Fruit fly (Drosophila melanogaster) whole organism, embryonic: Measurements from ENCODE around the gene Dph5.

Experiments used
- Abd-B ChIP-seq: fragments of 200-800 bp; sonication (Bioruptor generic); optimal IDR thresholded peaks from 2 replicates; lab custom pipeline; 2018; ENCODE audit warnings: missing biosample characterization, mild to moderate bottlenecking, missing genetic modification characterization, moderate library complexity
- CG1024 ChIP-seq: fragments of 200-800 bp; sonication (Bioruptor generic); IDR thresholded peaks from 2 replicates; pipeline ENCODE4 v1.3.6; 2022; ENCODE audit warnings: missing biosample characterization, missing genetic modification characterization
- CG10462 ChIP-seq: fragments of 200-800 bp; sonication (Bioruptor generic); optimal IDR thresholded peaks from 2 replicates; lab custom pipeline; 2016; ENCODE audit warnings: missing biosample characterization, missing genetic modification characterization
- CG10979 ChIP-seq: fragments of 200-800 bp; sonication (Bioruptor generic); optimal IDR thresholded peaks from 2 replicates; lab custom pipeline; 2018; ENCODE audit warnings: missing biosample characterization, mild to moderate bottlenecking, missing genetic modification characterization, moderate library complexity
- CG11398 ChIP-seq: fragments of 200-800 bp; sonication (Bioruptor generic); optimal IDR thresholded peaks from 2 replicates; lab custom pipeline; 2016; ENCODE audit warnings: missing biosample characterization, missing genetic modification characterization
- CG12219 ChIP-seq: fragments of 200-800 bp; sonication (Bioruptor generic); optimal IDR thresholded peaks from 3 replicates; lab custom pipeline; 2018; ENCODE audit warnings: missing biosample characterization, mild to moderate bottlenecking, missing genetic modification characterization
- CG12659 ChIP-seq: fragments of 200-800 bp; sonication (Bioruptor generic); optimal IDR thresholded peaks from 3 replicates; lab custom pipeline; 2017; ENCODE audit warnings: mild to moderate bottlenecking, missing biosample characterization, missing genetic modification reagents, missing genetic modification characterization
- CG12942 ChIP-seq: fragments of 200-800 bp; sonication (Bioruptor generic); optimal IDR thresholded peaks from 3 replicates; lab custom pipeline; 2016; ENCODE audit warnings: missing biosample characterization, missing genetic modification characterization
- CG13287 ChIP-seq: fragments of 200-800 bp; sonication (Bioruptor generic); IDR thresholded peaks from 2 replicates; pipeline ENCODE4 v1.3.6; 2022; ENCODE audit warnings: missing biosample characterization, missing genetic modification characterization; ENCODE audit not compliant: partially characterized antibody
- CG14667 ChIP-seq: fragments of 200-800 bp; sonication (Bioruptor generic); IDR thresholded peaks from 2 replicates; pipeline ENCODE4 v1.3.6; 2022; ENCODE audit warnings: missing biosample characterization, missing genetic modification characterization
- CG17361 ChIP-seq: fragments of 200-800 bp; sonication (Bioruptor generic); IDR thresholded peaks from 3 replicates; pipeline ENCODE4 v1.3.6; 2022; ENCODE audit warnings: missing biosample characterization, missing genetic modification characterization
- CG1792 ChIP-seq: fragments of 200-800 bp; sonication (Bioruptor generic); optimal IDR thresholded peaks from 2 replicates; lab custom pipeline; 2016; ENCODE audit warnings: missing biosample characterization, missing genetic modification characterization
- CG33213 ChIP-seq: fragments of 200-800 bp; sonication (Bioruptor generic); optimal IDR thresholded peaks from 3 replicates; lab custom pipeline; 2016; ENCODE audit warnings: missing biosample characterization, missing genetic modification characterization
- CG3407 ChIP-seq: fragments of 200-800 bp; sonication (Bioruptor generic); optimal IDR thresholded peaks from 2 replicates; lab custom pipeline; 2018; ENCODE audit warnings: missing biosample characterization, mild to moderate bottlenecking, missing genetic modification characterization
- CG34376 ChIP-seq: fragments of 200-800 bp; sonication (Bioruptor generic); optimal IDR thresholded peaks from 2 replicates; lab custom pipeline; 2018; ENCODE audit warnings: missing biosample characterization, mild to moderate bottlenecking, missing genetic modification characterization
- CG4328 ChIP-seq: fragments of 200-800 bp; sonication (Bioruptor generic); optimal IDR thresholded peaks from 3 replicates; lab custom pipeline; 2017; ENCODE audit warnings: missing biosample characterization, missing genetic modification reagents, missing genetic modification characterization
- CG4360 ChIP-seq: fragments of 200-800 bp; sonication (Bioruptor generic); IDR thresholded peaks from 2 replicates; pipeline ENCODE4 v1.3.6; 2022; ENCODE audit warnings: missing biosample characterization, missing genetic modification characterization
- CG4854 ChIP-seq: fragments of 200-800 bp; sonication (Bioruptor generic); optimal IDR thresholded peaks from 2 replicates; lab custom pipeline; 2016; ENCODE audit warnings: missing biosample characterization, missing genetic modification characterization, inconsistent platforms
- CG6813 ChIP-seq: fragments of 200-800 bp; sonication (Bioruptor generic); optimal IDR thresholded peaks from 2 replicates; lab custom pipeline; 2017; ENCODE audit warnings: missing biosample characterization, missing genetic modification characterization, mild to moderate bottlenecking, moderate library complexity, missing genetic modification reagents
- CG7357 ChIP-seq: fragments of 200-800 bp; sonication (Bioruptor generic); IDR thresholded peaks from 3 replicates; pipeline ENCODE4 v1.3.6; 2022; ENCODE audit warnings: missing biosample characterization, missing genetic modification characterization
- CG7786 ChIP-seq: fragments of 200-800 bp; sonication (Bioruptor generic); optimal IDR thresholded peaks from 2 replicates; lab custom pipeline; 2016; ENCODE audit warnings: missing biosample characterization, missing genetic modification characterization
- CG7839 ChIP-seq: fragments of 200-800 bp; sonication (Bioruptor generic); optimal IDR thresholded peaks from 3 replicates; lab custom pipeline; 2018; ENCODE audit warnings: missing biosample characterization, mild to moderate bottlenecking, missing genetic modification characterization, moderate library complexity
- CG9797 ChIP-seq: fragments of 200-800 bp; sonication (Bioruptor generic); optimal IDR thresholded peaks from 3 replicates; lab custom pipeline; 2018; ENCODE audit warnings: missing biosample characterization, mild to moderate bottlenecking, missing genetic modification characterization
- CTCF ChIP-seq: fragments of 200-800 bp; sonication (Bioruptor generic); optimal IDR thresholded peaks from 2 replicates; lab custom pipeline; 2017; ENCODE audit warnings: missing biosample characterization, mild to moderate bottlenecking, missing genetic modification characterization, moderate library complexity
- E2f2 ChIP-seq: fragments of 200-800 bp; sonication (Bioruptor generic); IDR thresholded peaks from 2 replicates; pipeline ENCODE4 v1.3.6; 2022; ENCODE audit warnings: missing biosample characterization, missing genetic modification characterization
- Gug ChIP-seq: fragments of 200-800 bp; sonication (Bioruptor generic); IDR thresholded peaks from 4 replicates; pipeline ENCODE4 v1.3.6; 2022; ENCODE audit warnings: missing biosample characterization, missing genetic modification characterization
- HLH4C ChIP-seq: fragments of 200-800 bp; sonication (Bioruptor generic); IDR thresholded peaks from 3 replicates; pipeline ENCODE4 v1.3.6; 2022; ENCODE audit warnings: missing biosample characterization, missing genetic modification characterization; ENCODE audit not compliant: partially characterized antibody
- Hsf ChIP-seq: fragments of 200-800 bp; sonication (Bioruptor generic); optimal IDR thresholded peaks from 3 replicates; lab custom pipeline; 2016; ENCODE audit warnings: missing biosample characterization, missing genetic modification characterization
- Myb ChIP-seq: fragments of 200-800 bp; sonication (Bioruptor generic); optimal IDR thresholded peaks from 2 replicates; lab custom pipeline; 2016; ENCODE audit warnings: missing biosample characterization, missing genetic modification characterization
- Pdp1 ChIP-seq, 2 experiments: fragments of 200-800 bp; sonication (Bioruptor generic); optimal IDR thresholded peaks; 3 replicates each; lab custom pipeline; 2016; ENCODE audit warnings: missing biosample characterization in 2 of 2, missing genetic modification characterization in 2 of 2, mild to moderate bottlenecking in 1 of 2, moderate library complexity in 1 of 2
- Rfx ChIP-seq: fragments of 200-800 bp; sonication (Bioruptor generic); IDR thresholded peaks from 2 replicates; pipeline ENCODE4 v1.3.6; 2022; ENCODE audit warnings: missing biosample characterization, missing genetic modification characterization
- Stat92E ChIP-seq, 3 experiments: fragments of >200 bp in 2 of 3; fragments of 200-800 bp in 1 of 3; sonication (Bioruptor generic) in 1 of 3; optimal IDR thresholded peaks; 2 replicates each; lab custom pipeline; 2017 to 2019; ENCODE audit warnings: missing biosample characterization in 3 of 3, missing genetic modification characterization in 3 of 3, mild to moderate bottlenecking in 1 of 3, moderate library complexity in 1 of 3
- Trl ChIP-seq, 3 experiments: fragments of >200 bp in 2 of 3; fragments of 200-800 bp in 1 of 3; sonication (Bioruptor generic) in 1 of 3; optimal IDR thresholded peaks; 2 replicates in 1 of 3; 3 replicates in 2 of 3; lab custom pipeline; 2016 to 2017; ENCODE audit warnings: missing biosample characterization in 1 of 3, missing genetic modification characterization in 1 of 3
- YL-1 ChIP-seq: fragments of 200-800 bp; sonication (Bioruptor generic); optimal IDR thresholded peaks from 3 replicates; lab custom pipeline; 2017; ENCODE audit warnings: missing biosample characterization, mild to moderate bottlenecking, missing genetic modification characterization
- ac ChIP-seq: fragments of 200-800 bp; sonication (Bioruptor generic); optimal IDR thresholded peaks from 3 replicates; lab custom pipeline; 2017; ENCODE audit warnings: missing biosample characterization, mild to moderate bottlenecking, missing genetic modification characterization
- bsh ChIP-seq, 2 experiments: fragments of 200-800 bp; sonication (Bioruptor generic); optimal IDR thresholded peaks; 2 replicates each; lab custom pipeline; 2017 to 2018; ENCODE audit warnings: mild to moderate bottlenecking in 2 of 2, missing biosample characterization in 2 of 2, missing genetic modification characterization in 2 of 2, moderate library complexity in 1 of 2
- eve ChIP-seq, 2 experiments: fragments of >200 bp; optimal IDR thresholded peaks; 2 replicates each; lab custom pipeline; 2017; ENCODE audit warnings: missing biosample characterization in 2 of 2, missing genetic modification characterization in 2 of 2
- ftz-f1 ChIP-seq: fragments of 200-800 bp; sonication (Bioruptor generic); optimal IDR thresholded peaks from 2 replicates; lab custom pipeline; 2016; ENCODE audit warnings: missing biosample characterization, missing genetic modification characterization
- gfzf ChIP-seq: fragments of 200-800 bp; sonication (Bioruptor generic); optimal IDR thresholded peaks from 2 replicates; lab custom pipeline; 2016; ENCODE audit warnings: missing biosample characterization, mild to moderate bottlenecking, missing genetic modification characterization, moderate library complexity
- grau ChIP-seq: fragments of 200-800 bp; optimal IDR thresholded peaks from 3 replicates; lab custom pipeline; 2019; ENCODE audit warnings: missing biosample characterization, mild to moderate bottlenecking, missing genetic modification characterization, moderate library complexity
- gsb-n ChIP-seq: fragments of 200-800 bp; sonication (Bioruptor generic); optimal IDR thresholded peaks from 3 replicates; lab custom pipeline; 2018; ENCODE audit warnings: missing biosample characterization, mild to moderate bottlenecking, missing genetic modification characterization
- hbn ChIP-seq: fragments of 200-800 bp; sonication (Bioruptor generic); IDR thresholded peaks from 2 replicates; pipeline ENCODE4 v1.3.6; 2022; ENCODE audit warnings: missing biosample characterization, missing genetic modification characterization; ENCODE audit not compliant: partially characterized antibody
- nmo ChIP-seq: fragments of 200-800 bp; sonication (Bioruptor generic); optimal IDR thresholded peaks from 2 replicates; lab custom pipeline; 2018; ENCODE audit warnings: missing biosample characterization, mild to moderate bottlenecking, missing genetic modification characterization, moderate library complexity
- phol ChIP-seq: fragments of 200-800 bp; sonication (Bioruptor generic); optimal IDR thresholded peaks from 3 replicates; lab custom pipeline; 2018; ENCODE audit warnings: missing biosample characterization, mild to moderate bottlenecking, missing genetic modification characterization, moderate library complexity
- prd ChIP-seq, 3 experiments: fragments of >200 bp in 2 of 3; fragments of 200-800 bp in 1 of 3; sonication (Bioruptor generic) in 1 of 3; optimal IDR thresholded peaks in 2 of 3; IDR thresholded peaks in 1 of 3; 2 replicates in 2 of 3; 3 replicates in 1 of 3; pipeline versions ENCODE4 v1.3.6 to Lab custom; 2017 to 2022; ENCODE audit warnings: missing biosample characterization in 1 of 3, missing genetic modification characterization in 1 of 3
- repo ChIP-seq: fragments of 200-800 bp; sonication (Bioruptor generic); optimal IDR thresholded peaks from 2 replicates; lab custom pipeline; 2016; ENCODE audit warnings: missing biosample characterization, missing genetic modification characterization
- sr ChIP-seq: fragments of 200-800 bp; sonication (Bioruptor generic); IDR thresholded peaks from 3 replicates; pipeline ENCODE4 v1.3.6; 2022; ENCODE audit warnings: missing biosample characterization, missing genetic modification characterization
- sug ChIP-seq: fragments of 200-800 bp; optimal IDR thresholded peaks from 2 replicates; lab custom pipeline; 2019; ENCODE audit warnings: missing biosample characterization, mild to moderate bottlenecking, missing genetic modification characterization, moderate library complexity
- tna ChIP-seq: fragments of 200-800 bp; sonication (Bioruptor generic); IDR thresholded peaks from 2 replicates; pipeline ENCODE4 v1.3.6; 2022; ENCODE audit warnings: missing biosample characterization, missing genetic modification characterization; ENCODE audit not compliant: partially characterized antibody
- zfh1 ChIP-seq: fragments of 200-800 bp; sonication (Bioruptor generic); IDR thresholded peaks from 3 replicates; pipeline ENCODE4 v1.3.6; 2022; ENCODE audit warnings: missing biosample characterization, missing genetic modification characterization

Dph5 gene

DNA sequence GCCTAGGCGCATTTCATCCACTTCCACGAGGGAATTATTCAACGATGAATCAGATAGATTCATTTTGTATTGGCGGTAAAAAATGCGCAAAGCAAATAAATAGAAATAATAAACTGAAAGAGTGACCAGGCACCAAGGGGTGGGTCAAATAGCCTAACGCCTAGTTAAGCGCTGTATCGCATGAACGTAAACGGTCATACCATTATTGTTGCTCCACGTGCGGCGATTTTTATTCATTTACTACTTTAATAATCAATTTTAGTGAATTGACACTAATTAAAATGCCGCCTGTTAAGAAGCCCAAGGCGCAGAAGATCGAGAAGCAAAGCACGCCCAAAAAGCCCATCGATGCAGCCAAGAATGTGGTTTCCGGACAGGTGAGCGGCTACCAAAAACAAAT is 1.6 kb upstream of the Dph5 start, which contains the start of the genes CG33107 and CG6937:
TSS of gene CG33107 (minus strand) at position 137 of the 400 bp plus-strand sequence.
TSS of gene CG6937 (plus strand) at position 192 of the 400 bp plus-strand sequence.
- TF ChIP-seq CG3407 (no peak), Trl (optimal IDR thresholded peaks at IDR 0.05; lab: Kevin White, UChicago) (no peak), Trl (GFP tag; optimal IDR thresholded peaks at IDR 0.05; lab: Kevin White, UChicago) (no peak), gfzf (GFP tag; lab: Kevin White, UChicago) (peak; percentile 90), CG1024 (no peak), CG12942 (no peak), ftz-f1 (GFP tag; lab: Kevin White, UChicago) (peak; percentile 86), CG13287 (GFP tag; lab: Robert Waterston, UW) (peak; percentile 59), CG4854 (GFP tag; lab: Kevin White, UChicago) (no peak), E2f2 (GFP tag; lab: Robert Waterston, UW) (peak; percentile 83), hbn (GFP tag; lab: Robert Waterston, UW) (no peak), zfh1 (GFP tag; lab: Robert Waterston, UW) (no peak), nmo (peak; percentile 11), Gug (GFP tag; lab: Robert Waterston, UW) (no peak), CG17361 (GFP tag; lab: Robert Waterston, UW) (no peak), CTCF (GFP tag; lab: Kevin White, UChicago) (peak; percentile 15), CG4360 (GFP tag; lab: Robert Waterston, UW) (no peak), ac (GFP tag; lab: Kevin White, UChicago) (no peak), sug (tag; lab: Kevin White, UChicago) (peak; percentile 9), gsb-n (tag; lab: Kevin White, UChicago) (no peak), CG14667 (GFP tag; lab: Robert Waterston, UW) (no peak), CG11398 (GFP tag; lab: Kevin White, UChicago) (no peak), sr (GFP tag; lab: Robert Waterston, UW) (no peak), repo (GFP tag; lab: Kevin White, UChicago) (no peak), Stat92E (GFP tag; optimal IDR thresholded peaks at IDR 0.05; lab: Kevin White, UChicago) (no peak), CG4328 (GFP tag; lab: Kevin White, UChicago) (no peak), CG7357 (no peak), CG12659 (GFP tag; lab: Kevin White, UChicago) (peak; percentile 46), Hsf (GFP tag; lab: Kevin White, UChicago) (no peak), CG9797 (GFP tag; lab: Kevin White, UChicago) (peak; percentile 82), CG10462 (GFP tag; lab: Kevin White, UChicago) (no peak), CG12219 (GFP tag; lab: Kevin White, UChicago) (no peak), CG1792 (GFP tag; lab: Kevin White, UChicago) (no peak), Pdp1 (GFP tag; optimal IDR thresholded peaks at IDR 0.05; lab: Kevin White, UChicago) (peak in 1 of 2 experiments; percentile 31), Rfx (GFP tag; lab: Robert Waterston, UW) (peak; percentile 33; the same call in 1 of the 2 replicates), HLH4C (GFP tag; lab: Robert Waterston, UW) (no peak), tna (no peak), bsh (GFP tag; optimal IDR thresholded peaks at IDR 0.05; lab: Kevin White, UChicago) (no peak), eve (GFP tag; optimal IDR thresholded peaks at IDR 0.05; lab: Kevin White, UChicago) (no peak), CG7839 (tag; lab: Kevin White, UChicago) (no peak), Abd-B (GFP tag; lab: Kevin White, UChicago) (no peak), phol (tag; lab: Kevin White, UChicago) (no peak), Myb (GFP tag; lab: Kevin White, UChicago) (no peak), CG10979 (tag; lab: Kevin White, UChicago) (no peak), CG7786 (no peak), grau (tag; lab: Kevin White, UChicago) (no peak), CG6813 (GFP tag; lab: Kevin White, UChicago) (no peak), CG34376 (peak; percentile 0), YL-1 (GFP tag; lab: Kevin White, UChicago) (peak; percentile 66), prd (optimal IDR thresholded peaks at IDR 0.05; lab: Kevin White, UChicago) (no peak), prd (GFP tag; IDR thresholded peaks at IDR 0.05; lab: Robert Waterston, UW) (no peak), CG33213 (GFP tag; lab: Kevin White, UChicago) (no peak)
